Fruit fly (Drosophila melanogaster) whole organism, embryonic: Measurements from ENCODE around the gene CG45487.

Source experiments
- Awh ChIP-seq: fragments of 200-800 bp; sonication (Bioruptor generic); IDR thresholded peaks from 2 replicates; pipeline ENCODE4, ENCODE4 v1.3.6; 2022; ENCODE audit warnings: missing biosample characterization, missing genetic modification characterization
- Bgb ChIP-seq: fragments of 200-800 bp; sonication (Bioruptor generic); IDR thresholded peaks from 2 replicates; pipeline ENCODE4 v1.3.6; 2022; ENCODE audit warnings: missing biosample characterization, missing genetic modification characterization; ENCODE audit not compliant: partially characterized antibody
- CG10147 ChIP-seq: fragments of 200-800 bp; sonication (Bioruptor generic); optimal IDR thresholded peaks from 2 replicates; lab custom pipeline; 2019; ENCODE audit warnings: missing biosample characterization, mild to moderate bottlenecking, missing genetic modification characterization, moderate library complexity
- CG10654 ChIP-seq: fragments of 200-800 bp; sonication (Bioruptor generic); optimal IDR thresholded peaks from 2 replicates; lab custom pipeline; 2016; ENCODE audit warnings: missing biosample characterization, missing genetic modification characterization
- CG11456 ChIP-seq: fragments of 200-800 bp; sonication (Bioruptor generic); IDR thresholded peaks from 3 replicates; pipeline ENCODE4 v1.3.6; 2022; ENCODE audit warnings: missing biosample characterization, missing genetic modification characterization
- CG12942 ChIP-seq: fragments of 200-800 bp; sonication (Bioruptor generic); optimal IDR thresholded peaks from 3 replicates; lab custom pipeline; 2016; ENCODE audit warnings: missing biosample characterization, missing genetic modification characterization
- CG13296 ChIP-seq: fragments of 200-800 bp; sonication (Bioruptor generic); optimal IDR thresholded peaks from 3 replicates; lab custom pipeline; 2018; ENCODE audit warnings: missing biosample characterization, mild to moderate bottlenecking, missing genetic modification characterization
- CG15479 ChIP-seq: fragments of 200-800 bp; sonication (Bioruptor generic); optimal IDR thresholded peaks from 3 replicates; lab custom pipeline; 2019; ENCODE audit warnings: missing biosample characterization, mild to moderate bottlenecking, missing genetic modification characterization, moderate library complexity
- CG16779 ChIP-seq: fragments of 200-800 bp; sonication (Bioruptor generic); IDR thresholded peaks from 2 replicates; pipeline ENCODE4 v1.3.6; 2022; ENCODE audit warnings: missing biosample characterization, missing genetic modification characterization
- CG17359 ChIP-seq: fragments of 200-800 bp; sonication (Bioruptor generic); optimal IDR thresholded peaks from 3 replicates; lab custom pipeline; 2018; ENCODE audit warnings: missing biosample characterization, mild to moderate bottlenecking, missing genetic modification characterization, moderate library complexity
- CG17361 ChIP-seq: fragments of 200-800 bp; sonication (Bioruptor generic); IDR thresholded peaks from 3 replicates; pipeline ENCODE4 v1.3.6; 2022; ENCODE audit warnings: missing biosample characterization, missing genetic modification characterization
- CG18599 ChIP-seq: fragments of 200-800 bp; sonication (Bioruptor generic); optimal IDR thresholded peaks from 3 replicates; lab custom pipeline; 2017; ENCODE audit warnings: missing biosample characterization, missing genetic modification characterization, mild to moderate bottlenecking, moderate library complexity, missing genetic modification reagents
- CG31224 ChIP-seq: fragments of 200-800 bp; sonication (Bioruptor generic); IDR thresholded peaks from 2 replicates; pipeline ENCODE4 v1.3.6; 2022; ENCODE audit warnings: missing biosample characterization, missing genetic modification characterization
- CG3407 ChIP-seq: fragments of 200-800 bp; sonication (Bioruptor generic); optimal IDR thresholded peaks from 2 replicates; lab custom pipeline; 2018; ENCODE audit warnings: missing biosample characterization, mild to moderate bottlenecking, missing genetic modification characterization
- CG42726 ChIP-seq: fragments of 200-800 bp; sonication (Bioruptor generic); IDR thresholded peaks from 2 replicates; pipeline ENCODE4 v1.3.6; 2022; ENCODE audit warnings: missing biosample characterization, missing genetic modification characterization; ENCODE audit not compliant: partially characterized antibody
- CG4328 ChIP-seq: fragments of 200-800 bp; sonication (Bioruptor generic); optimal IDR thresholded peaks from 3 replicates; lab custom pipeline; 2017; ENCODE audit warnings: missing biosample characterization, missing genetic modification reagents, missing genetic modification characterization
- CG4360 ChIP-seq: fragments of 200-800 bp; sonication (Bioruptor generic); IDR thresholded peaks from 2 replicates; pipeline ENCODE4 v1.3.6; 2022; ENCODE audit warnings: missing biosample characterization, missing genetic modification characterization
- CG4424 ChIP-seq: fragments of 200-800 bp; sonication (Bioruptor generic); optimal IDR thresholded peaks from 3 replicates; lab custom pipeline; 2016; ENCODE audit warnings: missing biosample characterization, missing genetic modification characterization
- CG5245 ChIP-seq: fragments of 200-800 bp; sonication (Bioruptor generic); optimal IDR thresholded peaks from 3 replicates; lab custom pipeline; 2016; ENCODE audit warnings: missing biosample characterization, missing genetic modification characterization
- CG6689 ChIP-seq: fragments of 200-800 bp; sonication (Bioruptor generic); IDR thresholded peaks from 2 replicates; pipeline ENCODE4 v1.3.6; 2022; ENCODE audit warnings: missing biosample characterization, missing genetic modification characterization
- CG8281 ChIP-seq: fragments of 200-800 bp; sonication (Bioruptor generic); optimal IDR thresholded peaks from 2 replicates; lab custom pipeline; 2018; ENCODE audit warnings: missing biosample characterization, mild to moderate bottlenecking, missing genetic modification characterization, moderate library complexity
- CG8765 ChIP-seq: fragments of 200-800 bp; sonication (Bioruptor generic); IDR thresholded peaks from 2 replicates; pipeline ENCODE4 v1.3.6; 2022; ENCODE audit warnings: missing biosample characterization, missing genetic modification characterization
- Deaf1 ChIP-seq: fragments of 200-800 bp; optimal IDR thresholded peaks from 3 replicates; lab custom pipeline; 2019; ENCODE audit warnings: missing biosample characterization, mild to moderate bottlenecking, missing genetic modification characterization, moderate library complexity
- Meics ChIP-seq: fragments of 200-800 bp; sonication (Bioruptor generic); optimal IDR thresholded peaks from 2 replicates; lab custom pipeline; 2017; ENCODE audit warnings: missing biosample characterization, mild to moderate bottlenecking, missing genetic modification characterization
- Nf-YB ChIP-seq: fragments of 200-800 bp; sonication (Bioruptor generic); optimal IDR thresholded peaks from 3 replicates; lab custom pipeline; 2019; ENCODE audit warnings: missing biosample characterization, mild to moderate bottlenecking, missing genetic modification characterization, moderate library complexity
- Trl ChIP-seq, 3 experiments: fragments of >200 bp in 2 of 3; fragments of 200-800 bp in 1 of 3; sonication (Bioruptor generic) in 1 of 3; optimal IDR thresholded peaks; 2 replicates in 1 of 3; 3 replicates in 2 of 3; lab custom pipeline; 2016 to 2017; ENCODE audit warnings: missing biosample characterization in 1 of 3, missing genetic modification characterization in 1 of 3
- amos ChIP-seq: fragments of 200-800 bp; sonication (Bioruptor generic); IDR thresholded peaks from 2 replicates; pipeline ENCODE4 v1.3.6; 2022; ENCODE audit warnings: missing biosample characterization, missing genetic modification characterization; ENCODE audit not compliant: partially characterized antibody
- ash1 ChIP-seq: fragments of 200-800 bp; sonication (Bioruptor generic); optimal IDR thresholded peaks from 2 replicates; lab custom pipeline; 2018; ENCODE audit warnings: missing biosample characterization, mild to moderate bottlenecking, missing genetic modification characterization
- bbx ChIP-seq: fragments of 200-800 bp; sonication (Bioruptor generic); IDR thresholded peaks from 2 replicates; pipeline ENCODE4 v1.3.6; 2022; ENCODE audit warnings: missing biosample characterization, missing genetic modification characterization; ENCODE audit not compliant: partially characterized antibody
- bsh ChIP-seq, 2 experiments: fragments of 200-800 bp; sonication (Bioruptor generic); optimal IDR thresholded peaks; 2 replicates each; lab custom pipeline; 2017 to 2018; ENCODE audit warnings: mild to moderate bottlenecking in 2 of 2, missing biosample characterization in 2 of 2, missing genetic modification characterization in 2 of 2, moderate library complexity in 1 of 2
- chinmo ChIP-seq: fragments of 200-800 bp; sonication (Bioruptor generic); IDR thresholded peaks from 4 replicates; pipeline ENCODE4 v1.3.6; 2022; ENCODE audit warnings: missing biosample characterization, missing genetic modification characterization; ENCODE audit not compliant: partially characterized antibody
- dm ChIP-seq: fragments of 200-800 bp; sonication (Bioruptor generic); optimal IDR thresholded peaks from 3 replicates; lab custom pipeline; 2016; ENCODE audit warnings: missing biosample characterization, missing genetic modification characterization
- kay ChIP-seq: fragments of 200-800 bp; sonication (Bioruptor generic); optimal IDR thresholded peaks from 2 replicates; lab custom pipeline; 2016; ENCODE audit warnings: missing biosample characterization, missing genetic modification characterization
- knrl ChIP-seq: fragments of 200-800 bp; sonication (Bioruptor generic); IDR thresholded peaks from 3 replicates; pipeline ENCODE4 v1.3.6; 2022; ENCODE audit warnings: missing biosample characterization, missing genetic modification characterization; ENCODE audit not compliant: partially characterized antibody
- lab ChIP-seq: fragments of 200-800 bp; sonication (Bioruptor generic); optimal IDR thresholded peaks from 3 replicates; lab custom pipeline; 2017; ENCODE audit warnings: missing biosample characterization, missing genetic modification characterization, mild to moderate bottlenecking, moderate library complexity, missing genetic modification reagents
- lov ChIP-seq, 2 experiments: fragments of 200-800 bp in 1 of 2; fragments of >200 bp in 1 of 2; sonication (Bioruptor generic) in 1 of 2; IDR thresholded peaks in 1 of 2; optimal IDR thresholded peaks in 1 of 2; 2 replicates in 1 of 2; 3 replicates in 1 of 2; pipeline versions ENCODE4 v1.3.6 to Lab custom; 2017 to 2022; ENCODE audit warnings: missing biosample characterization in 1 of 2, missing genetic modification characterization in 1 of 2
- nerfin-1 ChIP-seq: fragments of 200-800 bp; sonication (Bioruptor generic); optimal IDR thresholded peaks from 3 replicates; lab custom pipeline; 2019; ENCODE audit warnings: missing biosample characterization, mild to moderate bottlenecking, missing genetic modification characterization, moderate library complexity
- pan ChIP-seq, 4 experiments: fragments of >200 bp in 3 of 4; fragments of 200-800 bp in 1 of 4; sonication (Bioruptor generic) in 1 of 4; optimal IDR thresholded peaks in 3 of 4; IDR thresholded peaks in 1 of 4; 2 replicates each; pipeline versions ENCODE4 v1.3.6 to Lab custom; 2017 to 2022; ENCODE audit warnings: missing biosample characterization in 2 of 4, missing genetic modification characterization in 2 of 4, mixed read lengths in 1 of 4
- pros ChIP-seq: fragments of 200-800 bp; sonication (Bioruptor generic); optimal IDR thresholded peaks from 3 replicates; lab custom pipeline; 2019; ENCODE audit warnings: missing biosample characterization, mild to moderate bottlenecking, missing genetic modification characterization, moderate library complexity
- sens ChIP-seq: fragments of 200-800 bp; sonication (Bioruptor generic); peaks from one replicate; lab custom pipeline; 2016; ENCODE audit warnings: missing biosample characterization, missing genetic modification characterization
- sqz ChIP-seq: fragments of 200-800 bp; sonication (Bioruptor generic); optimal IDR thresholded peaks from 3 replicates; lab custom pipeline; 2018; ENCODE audit warnings: missing biosample characterization, mild to moderate bottlenecking, missing genetic modification characterization
- tx ChIP-seq: fragments of 200-800 bp; sonication (Bioruptor generic); optimal IDR thresholded peaks from 2 replicates; lab custom pipeline; 2016; ENCODE audit warnings: missing biosample characterization, missing genetic modification characterization
- wdn ChIP-seq: fragments of 200-800 bp; sonication (Bioruptor generic); IDR thresholded peaks from 2 replicates; pipeline ENCODE4 v1.3.6; 2022; ENCODE audit warnings: missing biosample characterization, missing genetic modification characterization
- zen2 ChIP-seq: fragments of 200-800 bp; sonication (Bioruptor generic); IDR thresholded peaks from 3 replicates; pipeline ENCODE4 v1.3.6; 2022; ENCODE audit warnings: missing biosample characterization, missing genetic modification characterization; ENCODE audit not compliant: partially characterized antibody

The CG45487 gene

dm6 chrX:19886936-19887934 lies 27.8 kb downstream of the CG45487 start (continued):
- peak; percentile 84 to 89 for TF ChIP-seq Trl (optimal IDR thresholded peaks at IDR 0.05; lab: Kevin White, UChicago)
- peak; percentile 25 for TF ChIP-seq Trl (GFP tag; optimal IDR thresholded peaks at IDR 0.05; lab: Kevin White, UChicago)
- no peak for TF ChIP-seq CG4328
- peak; percentile 79 for TF ChIP-seq pros (GFP tag; lab: Kevin White, UChicago)
- no peak for TF ChIP-seq dm (GFP tag; lab: Kevin White, UChicago)
- TF ChIP-seq CG31224 (GFP tag; lab: Robert Waterston, UW): no peak
- TF ChIP-seq lov (optimal IDR thresholded peaks at IDR 0.05; lab: Kevin White, UChicago): no peak
- peak; percentile 22; the same call in 1 of the 3 replicates for TF ChIP-seq lov (GFP tag; IDR thresholded peaks at IDR 0.05; lab: Robert Waterston, UW)
- peak; percentile 8 for TF ChIP-seq nerfin-1 (tag; lab: Kevin White, UChicago)
- peak; percentile 13 for TF ChIP-seq Meics
- TF ChIP-seq ash1 (GFP tag; lab: Kevin White, UChicago): no peak
- TF ChIP-seq CG17361 (GFP tag; lab: Robert Waterston, UW): 0 out of 3 replicates have a peak, but pooled peaks have one; percentile 17
- TF ChIP-seq bbx (GFP tag; lab: Robert Waterston, UW): peak; percentile 46; the same call in 1 of the 2 replicates
- TF ChIP-seq wdn (GFP tag; lab: Robert Waterston, UW): no peak
- no peak for TF ChIP-seq CG8281 (tag; lab: Kevin White, UChicago)
- no peak for TF ChIP-seq CG4424 (GFP tag; lab: Kevin White, UChicago)
- peak; percentile 1 for TF ChIP-seq CG13296
- peak; percentile 57; the same call in 1 of the 2 replicates for TF ChIP-seq Bgb (GFP tag; lab: Robert Waterston, UW)
- peak; percentile 99 for TF ChIP-seq Deaf1 (tag; lab: Kevin White, UChicago)
- peak in 1 of 2 experiments; percentile 56 for TF ChIP-seq bsh (GFP tag; optimal IDR thresholded peaks at IDR 0.05; lab: Kevin White, UChicago)
- no peak for TF ChIP-seq CG12942 (GFP tag; lab: Kevin White, UChicago)
- TF ChIP-seq CG16779 (GFP tag; lab: Robert Waterston, UW): no peak
- TF ChIP-seq CG17359 (tag; lab: Kevin White, UChicago): peak; percentile 17
- peak; percentile 68 for TF ChIP-seq CG15479 (GFP tag; lab: Kevin White, UChicago)
- TF ChIP-seq CG4360: no peak; the same call in 1 of the 2 replicates
- TF ChIP-seq zen2 (GFP tag; lab: Robert Waterston, UW): peak; percentile 47; the same call in 1 of the 3 replicates
- TF ChIP-seq Nf-YB: peak; percentile 97
- TF ChIP-seq CG8765 (GFP tag; lab: Robert Waterston, UW): 0 out of 2 replicates have a peak, but pooled peaks have one; percentile 13
- peak; percentile 67 for TF ChIP-seq sens
- TF ChIP-seq CG3407 (GFP tag; lab: Kevin White, UChicago): no peak
- peak; percentile 59 for TF ChIP-seq sqz (GFP tag; lab: Kevin White, UChicago)
- TF ChIP-seq amos (GFP tag; lab: Robert Waterston, UW): peak; percentile 42; the same call in 1 of the 2 replicates
- 0 out of 2 replicates have a peak, but pooled peaks have one; percentile 20 for TF ChIP-seq CG6689
- TF ChIP-seq CG10147 (GFP tag; lab: Kevin White, UChicago): no peak
- no peak for TF ChIP-seq tx
- peak; percentile 92 for TF ChIP-seq chinmo (GFP tag; lab: Robert Waterston, UW)
- TF ChIP-seq CG10654 (GFP tag; lab: Kevin White, UChicago): no peak
- no peak for TF ChIP-seq kay
- 0 out of 3 replicates have a peak, but pooled peaks have one; percentile 22 for TF ChIP-seq CG11456 (GFP tag; lab: Robert Waterston, UW)
- no peak for TF ChIP-seq CG18599 (GFP tag; lab: Kevin White, UChicago)
- peak; percentile 37; the same call in 1 of the 3 replicates for TF ChIP-seq knrl (GFP tag; lab: Robert Waterston, UW)
- TF ChIP-seq lab: peak; percentile 44
- TF ChIP-seq CG42726: 0 out of 2 replicates have a peak, but pooled peaks have one; percentile 35
- TF ChIP-seq pan (optimal IDR thresholded peaks at IDR 0.05; lab: Kevin White, UChicago): no peak
- TF ChIP-seq pan (GFP tag; optimal IDR thresholded peaks at IDR 0.05 in 1 of 2, IDR thresholded peaks at IDR 0.05 in 1 of 2): peak in 1 of 2 experiments; percentile 17
- TF ChIP-seq CG5245 (GFP tag; lab: Kevin White, UChicago): no peak
- TF ChIP-seq Awh (GFP tag; lab: Robert Waterston, UW): no peak
